Worm (Caenorhabditis elegans) whole organism, L3 larva: ENCODE data around the gene pqn-67.
A peak's percentile ranks its signal among the peaks of the same experiment; 100 is the strongest.

Source experiments
- ZK546.5 ChIP-seq: sonication (generic microtip); optimal IDR thresholded peaks from 2 replicates; lab custom pipeline; 2017; ENCODE audit warnings: missing biosample characterization, missing genetic modification characterization
- ceh-16 ChIP-seq: sonication (generic microtip); optimal IDR thresholded peaks from 2 replicates; lab custom pipeline; 2017; ENCODE audit warnings: missing biosample characterization, missing genetic modification characterization
- ceh-28 ChIP-seq: fragments of 150-350 bp; optimal IDR thresholded peaks from 2 replicates; lab custom pipeline; 2014; ENCODE audit warnings: missing biosample characterization, missing genetic modification reagents, missing genetic modification characterization
- ceh-82 ChIP-seq: fragments of 150-350 bp; optimal IDR thresholded peaks from 2 replicates; lab custom pipeline; 2014; ENCODE audit warnings: missing biosample characterization, missing genetic modification characterization
- daf-12 ChIP-seq: fragments of 150-350 bp; optimal IDR thresholded peaks from 2 replicates; lab custom pipeline; 2014; ENCODE audit warnings: missing biosample characterization, missing genetic modification reagents, missing genetic modification characterization
- egl-5 ChIP-seq: fragments of 150-350 bp; optimal IDR thresholded peaks from 2 replicates; lab custom pipeline; 2017; ENCODE audit warnings: missing biosample characterization, missing genetic modification reagents, missing genetic modification characterization, inconsistent platforms
- elt-1 ChIP-seq: fragments of 150-350 bp; optimal IDR thresholded peaks from 2 replicates; lab custom pipeline; 2014; ENCODE audit warnings: missing biosample characterization, missing genetic modification characterization
- elt-2 ChIP-seq: sonication (generic microtip); optimal IDR thresholded peaks from 2 replicates; lab custom pipeline; 2016; ENCODE audit warnings: missing genetic modification reagents, mild to moderate bottlenecking, missing genetic modification characterization, missing compliant biosample characterization
- fkh-10 ChIP-seq: sonication (generic microtip); optimal IDR thresholded peaks from 2 replicates; lab custom pipeline; 2017; ENCODE audit warnings: missing biosample characterization, missing genetic modification reagents, missing genetic modification characterization
- fkh-2 ChIP-seq: fragments of 150-350 bp; optimal IDR thresholded peaks from 2 replicates; lab custom pipeline; 2014; ENCODE audit warnings: missing biosample characterization, missing genetic modification reagents, missing genetic modification characterization
- fos-1 ChIP-seq: fragments of 150-350 bp; optimal IDR thresholded peaks from 2 replicates; lab custom pipeline; 2014; ENCODE audit warnings: missing biosample characterization, missing genetic modification characterization
- hmg-11 ChIP-seq: sonication (generic microtip); optimal IDR thresholded peaks from 2 replicates; lab custom pipeline; 2016; ENCODE audit warnings: missing genetic modification characterization, missing compliant biosample characterization
- lin-15B ChIP-seq: fragments of 150-350 bp; optimal IDR thresholded peaks from 2 replicates; lab custom pipeline; 2014; ENCODE audit warnings: missing biosample characterization, missing genetic modification characterization
- lin-39 ChIP-seq: fragments of 150-350 bp; optimal IDR thresholded peaks from 2 replicates; lab custom pipeline; 2018; ENCODE audit warnings: missing biosample characterization, missing genetic modification reagents, missing genetic modification characterization
- mdl-1 ChIP-seq: fragments of 150-350 bp; optimal IDR thresholded peaks from 2 replicates; lab custom pipeline; 2014; ENCODE audit warnings: missing biosample characterization, missing genetic modification characterization
- nfya-1 ChIP-seq: sonication (generic microtip); optimal IDR thresholded peaks from 2 replicates; lab custom pipeline; 2017; ENCODE audit warnings: missing genetic modification characterization, mild to moderate bottlenecking, missing compliant biosample characterization, antibody characterized with exemption, moderate library complexity; ENCODE audit not compliant: insufficient read depth
- nhr-237 ChIP-seq: fragments of 150-350 bp; optimal IDR thresholded peaks from 2 replicates; lab custom pipeline; 2014; ENCODE audit warnings: missing biosample characterization, missing genetic modification characterization
- nhr-28 ChIP-seq: fragments of 150-350 bp; optimal IDR thresholded peaks from 2 replicates; lab custom pipeline; 2014; ENCODE audit warnings: missing biosample characterization, missing genetic modification characterization
- nhr-43 ChIP-seq: sonication (generic microtip); optimal IDR thresholded peaks from 2 replicates; lab custom pipeline; 2016; ENCODE audit warnings: mild to moderate bottlenecking, missing genetic modification characterization, missing compliant biosample characterization; ENCODE audit not compliant: poor library complexity, severe bottlenecking
- nhr-67 ChIP-seq: fragments of 150-350 bp; optimal IDR thresholded peaks from 2 replicates; lab custom pipeline; 2014; ENCODE audit warnings: missing biosample characterization, missing genetic modification characterization
- nhr-76 ChIP-seq: fragments of 150-350 bp; sonication (generic microtip); optimal IDR thresholded peaks from 5 replicates; lab custom pipeline; 2014; ENCODE audit warnings: missing biosample characterization, missing genetic modification characterization
- nhr-77 ChIP-seq: fragments of 150-350 bp; optimal IDR thresholded peaks from 2 replicates; lab custom pipeline; 2014; ENCODE audit warnings: missing biosample characterization, missing genetic modification characterization
- pha-4 ChIP-seq: fragments of 150-350 bp; optimal IDR thresholded peaks from 2 replicates; lab custom pipeline; 2014; ENCODE audit warnings: missing biosample characterization, missing genetic modification reagents, missing genetic modification characterization
- pqm-1 ChIP-seq: fragments of 150-350 bp; optimal IDR thresholded peaks from 2 replicates; lab custom pipeline; 2017; ENCODE audit warnings: missing biosample characterization, missing genetic modification characterization, inconsistent platforms
- tbx-2 ChIP-seq: sonication (generic microtip); optimal IDR thresholded peaks from 2 replicates; lab custom pipeline; 2016; ENCODE audit warnings: mild to moderate bottlenecking, missing genetic modification characterization, missing compliant biosample characterization
- unc-39 ChIP-seq: sonication (generic microtip); optimal IDR thresholded peaks from 4 replicates; lab custom pipeline; 2017; ENCODE audit warnings: missing biosample characterization, missing genetic modification characterization
- zag-1 ChIP-seq: fragments of 150-350 bp; optimal IDR thresholded peaks from 2 replicates; lab custom pipeline; 2014; ENCODE audit warnings: missing biosample characterization, missing genetic modification characterization
- ztf-11 ChIP-seq: fragments of 150-350 bp; optimal IDR thresholded peaks from 2 replicates; lab custom pipeline; 2014; ENCODE audit warnings: missing biosample characterization, missing genetic modification characterization

Gene pqn-67

DNA sequence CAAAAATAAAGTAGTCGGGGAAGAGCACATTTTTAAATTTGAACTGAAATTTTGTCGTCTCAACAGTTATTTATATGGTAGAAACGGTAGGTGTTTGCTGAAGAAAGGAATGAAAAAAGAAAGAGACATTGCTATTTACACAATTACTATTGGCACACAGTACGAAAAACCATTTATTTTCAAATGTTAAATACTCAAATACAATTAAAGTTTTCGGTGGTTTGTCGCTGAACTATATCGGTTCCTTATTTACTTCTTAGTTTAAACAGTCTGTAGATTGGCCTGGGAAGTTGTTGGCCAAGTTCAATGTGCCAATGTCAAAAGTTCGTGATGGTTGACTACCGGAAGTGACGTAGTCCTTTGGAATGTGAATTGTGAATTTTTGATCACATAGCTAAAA lies 20.2 kb upstream of the pqn-67 start, which contains the start of gene ttr-27:
Gene ttr-27 (minus strand): TSS at position 45 of the 400 bp plus-strand sequence.
- TF ChIP-seq hmg-11 (tag; lab: Kevin White, UChicago) (no peak), tbx-2 (tag; lab: Kevin White, UChicago) (no peak), nhr-28 (tag; lab: Kevin White, UChicago) (no peak), nhr-77 (tag; lab: Kevin White, UChicago) (no peak), pha-4 (tag; lab: Kevin White, UChicago) (peak; percentile 91), zag-1 (no peak), nhr-76 (tag; lab: Kevin White, UChicago) (no peak), nhr-237 (no peak)

- TF ChIP-seq pha-4 (tag; lab: Kevin White, UChicago) (peak; percentile 17), fos-1 (no peak)
- TF ChIP-seq, all 47 proteins: peak for 1
Observed at ce11 chrV:12905074-12905473, 19.2 kb upstream of the pqn-67 start, which contains the start of gene ttr-28. Gene ttr-28 (minus strand): TSS chrV:12905174.

DNA sequence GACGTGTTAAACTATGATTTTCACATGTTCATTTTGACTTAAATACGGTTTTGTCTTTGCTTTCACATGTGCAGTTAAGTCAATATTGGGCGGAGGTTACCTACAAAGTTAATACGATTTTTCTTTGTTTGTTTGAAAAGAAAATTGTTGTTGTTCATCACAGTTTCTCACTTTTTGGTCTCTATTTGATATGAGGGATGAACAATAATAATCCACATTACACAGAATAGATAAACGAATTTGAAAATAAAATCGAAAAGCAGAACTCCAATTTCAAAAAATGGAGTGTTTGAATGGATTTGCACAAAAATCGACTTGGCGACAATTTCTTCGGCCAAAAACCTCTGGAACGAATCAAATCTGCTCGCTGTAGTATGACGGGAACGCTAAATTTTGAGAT lies 17.5 kb upstream of the pqn-67 start, which contains the start of gene ttr-29:
Gene ttr-29 (minus strand): TSS at position 101 of the 400 bp plus-strand sequence.
- peak; percentile 90 for TF ChIP-seq pha-4 (tag; lab: Kevin White, UChicago)
- TF ChIP-seq elt-1, result no peak

ce11 chrV:12907436-12907835 lies 16.8 kb upstream of the pqn-67 start:
- TF ChIP-seq egl-5 (no peak), elt-2 (tag; lab: Kevin White, UChicago) (no peak), daf-12 (no peak), fkh-2 (tag; lab: Kevin White, UChicago) (no peak)
- TF ChIP-seq, all 47 proteins: peak for 0

- TF ChIP-seq hmg-11 (tag; lab: Kevin White, UChicago), result no peak
- TF ChIP-seq fkh-10 (GFP tag; lab: Kevin White, UChicago), result no peak
- no peak for TF ChIP-seq ceh-16 (tag; lab: Kevin White, UChicago)
- TF ChIP-seq pqm-1 (tag; lab: Kevin White, UChicago), result no peak
- no peak for TF ChIP-seq nfya-1
- TF ChIP-seq egl-5, result no peak
- TF ChIP-seq ztf-11 (tag; lab: Kevin White, UChicago), result no peak
- TF ChIP-seq ceh-28 (tag; lab: Kevin White, UChicago), result no peak
Observed at ce11 chrV:12908614-12909013, 15.6 kb upstream of the pqn-67 start.

- TF ChIP-seq elt-2 (tag; lab: Kevin White, UChicago) (peak; percentile 88), lin-15B (tag; lab: Kevin White, UChicago) (no peak), unc-39 (tag; lab: Kevin White, UChicago) (no peak), pqm-1 (tag; lab: Kevin White, UChicago) (peak; percentile 66)
Observed at ce11 chrV:12909544-12910157, 14.6 kb upstream of the pqn-67 start, which contains the start of gene nid-1. Gene nid-1 (plus strand): TSS chrV:12910107.

DNA sequence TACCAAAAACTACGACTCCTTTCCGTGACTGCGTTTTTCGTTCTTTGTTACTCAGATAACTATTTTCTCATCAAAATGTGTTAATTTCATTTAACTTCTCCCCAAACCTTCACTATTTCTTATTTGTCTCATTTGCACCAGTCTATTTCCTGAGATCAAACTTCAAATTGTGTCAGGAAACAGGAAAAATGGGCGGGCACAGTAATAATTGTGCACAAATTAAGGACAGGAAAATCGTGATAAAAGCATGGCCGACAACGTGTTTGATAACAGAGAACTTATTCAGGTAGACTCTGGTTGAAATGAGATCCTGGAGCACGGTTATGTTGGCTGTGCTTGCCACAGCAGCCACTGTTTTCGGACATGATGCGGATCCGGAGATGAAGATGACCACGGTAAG lies 4.5 kb upstream of the pqn-67 start, which contains the start of gene lipl-1:
Gene lipl-1 (plus strand): TSS at position 282 of the 400 bp plus-strand sequence.
- TF ChIP-seq ZK546.5 (tag; lab: Kevin White, UChicago) (no peak), ztf-11 (tag; lab: Kevin White, UChicago) (no peak), mdl-1 (tag; lab: Kevin White, UChicago) (no peak), fos-1 (no peak), hmg-11 (tag; lab: Kevin White, UChicago) (no peak), lin-39 (tag; lab: Kevin White, UChicago) (no peak), nhr-43 (no peak), ceh-82 (tag; lab: Kevin White, UChicago) (no peak), nhr-67 (tag; lab: Kevin White, UChicago) (no peak), elt-2 (tag; lab: Kevin White, UChicago) (peak; percentile 41), pqm-1 (tag; lab: Kevin White, UChicago) (peak; percentile 18), ceh-28 (tag; lab: Kevin White, UChicago) (no peak)
